Fruit fly (Drosophila melanogaster) whole organism: ENCODE data around the gene bc10.

ENCODE experiments used
- CG8478 ChIP-seq: fragments of >200 bp; optimal IDR thresholded peaks from 2 replicates; lab custom pipeline; 2018; ENCODE audit warnings: inconsistent platforms
- Dll ChIP-seq: fragments of >200 bp; optimal IDR thresholded peaks from 2 replicates; lab custom pipeline; 2017
- EcR ChIP-seq, 2 experiments: fragments of >200 bp; optimal IDR thresholded peaks; 2 replicates each; lab custom pipeline; 2017; ENCODE audit warnings: missing biosample characterization in 2 of 2, missing genetic modification characterization in 2 of 2, missing genetic modification reagents in 2 of 2
- pan ChIP-seq: fragments of >200 bp; optimal IDR thresholded peaks from 2 replicates; lab custom pipeline; 2017
- usp ChIP-seq: fragments of >200 bp; optimal IDR thresholded peaks from 2 replicates; lab custom pipeline; 2017; ENCODE audit warnings: missing biosample characterization, missing genetic modification characterization, mixed read lengths

DNA sequence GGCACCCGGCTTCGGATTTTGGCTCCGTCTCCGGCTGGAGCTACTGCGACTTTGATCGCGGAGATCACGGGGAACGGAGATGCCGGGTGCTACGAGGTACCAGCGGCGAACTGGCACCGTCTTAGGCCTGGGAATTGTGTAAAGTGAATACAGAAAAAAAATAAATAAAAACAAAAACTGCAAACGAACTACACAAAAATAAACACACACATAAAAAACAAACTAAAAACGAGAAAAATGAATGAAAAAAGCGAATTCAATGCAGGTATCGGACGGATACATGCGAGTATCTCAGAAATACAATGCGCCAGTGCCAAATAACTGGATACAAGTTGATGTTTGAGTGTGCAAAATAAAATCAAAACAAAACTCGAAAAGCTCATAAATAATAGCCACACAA lies 14.7 kb downstream of the bc10 start:
- TF ChIP-seq Dll (no peak), CG8478 (lab: Kevin White, UChicago) (no peak), usp (GFP tag; lab: Kevin White, UChicago) (no peak), EcR (GFP tag; optimal IDR thresholded peaks at IDR 0.05; lab: Kevin White, UChicago) (no peak), pan (lab: Kevin White, UChicago) (no peak)
